Fruit fly (Drosophila melanogaster) whole organism, wandering third instar larva: ENCODE measurements around the gene CG14717.

Source experiments
- Abd-B ChIP-seq: fragments of >200 bp; optimal IDR thresholded peaks from 2 replicates; lab custom pipeline; 2017; ENCODE audit warnings: missing biosample characterization, missing genetic modification characterization
- CG32264 ChIP-seq: fragments of 200-800 bp; sonication (Bioruptor generic); optimal IDR thresholded peaks from 2 replicates; lab custom pipeline; 2016; ENCODE audit warnings: missing biosample characterization, missing genetic modification characterization
- CG9705 ChIP-seq: fragments of 200-800 bp; sonication (Bioruptor generic); optimal IDR thresholded peaks from 2 replicates; lab custom pipeline; 2018; ENCODE audit warnings: missing biosample characterization, mild to moderate bottlenecking, missing genetic modification characterization
- CrebA ChIP-seq: fragments of 200-800 bp; sonication (Bioruptor generic); optimal IDR thresholded peaks from 2 replicates; lab custom pipeline; 2016; ENCODE audit warnings: missing biosample characterization, mild to moderate bottlenecking, missing genetic modification characterization, borderline replicate concordance
- Dfd ChIP-seq: fragments of >200 bp; optimal IDR thresholded peaks from 2 replicates; lab custom pipeline; 2017; ENCODE audit warnings: missing biosample characterization, missing genetic modification characterization
- Dif ChIP-seq: fragments of 200-275, 200-300 bp; sonication (Bioruptor generic); optimal IDR thresholded peaks from 2 replicates; lab custom pipeline; 2018; ENCODE audit warnings: missing biosample characterization, missing genetic modification characterization; ENCODE audit not compliant: partially characterized antibody
- GATAd ChIP-seq: sonication (Bioruptor generic); optimal IDR thresholded peaks from 2 replicates; lab custom pipeline; 2016; ENCODE audit warnings: missing biosample characterization, missing genetic modification characterization
- HLH106 ChIP-seq: fragments of 200-800 bp; optimal IDR thresholded peaks from 3 replicates; lab custom pipeline; 2019; ENCODE audit warnings: missing biosample characterization, mild to moderate bottlenecking, missing genetic modification characterization, moderate library complexity
- Hnf4 ChIP-seq: fragments of 200-800 bp; sonication (Bioruptor generic); optimal IDR thresholded peaks from 2 replicates; lab custom pipeline; 2016; ENCODE audit warnings: missing biosample characterization, mild to moderate bottlenecking, missing genetic modification characterization
- Hr78 ChIP-seq: fragments of >200 bp; optimal IDR thresholded peaks from 2 replicates; lab custom pipeline; 2017; ENCODE audit warnings: missing biosample characterization, missing genetic modification characterization
- Hr83 ChIP-seq: fragments of 200-300 bp; sonication (Bioruptor generic); optimal IDR thresholded peaks from 2 replicates; lab custom pipeline; 2016; ENCODE audit warnings: missing biosample characterization, mild to moderate bottlenecking, missing genetic modification characterization, moderate library complexity; ENCODE audit not compliant: poor library complexity, severe bottlenecking
- Jra ChIP-seq: sonication (Bioruptor generic); optimal IDR thresholded peaks from 2 replicates; lab custom pipeline; 2016; ENCODE audit warnings: missing biosample characterization, missing genetic modification characterization
- Mio ChIP-seq: sonication (Bioruptor generic); optimal IDR thresholded peaks from 2 replicates; lab custom pipeline; 2016; ENCODE audit warnings: missing biosample characterization, missing genetic modification characterization
- Myc ChIP-seq: fragments of >200 bp; optimal IDR thresholded peaks from 2 replicates; lab custom pipeline; 2017
- N ChIP-seq: fragments of >200 bp; optimal IDR thresholded peaks from 2 replicates; lab custom pipeline; 2018; ENCODE audit warnings: missing biosample characterization, missing external identifiers, missing genetic modification characterization
- OdsH ChIP-seq: fragments of 200-800 bp; sonication (Bioruptor generic); optimal IDR thresholded peaks from 2 replicates; lab custom pipeline; 2016; ENCODE audit warnings: missing biosample characterization, mild to moderate bottlenecking, missing genetic modification characterization
- Rel ChIP-seq, 2 experiments: fragments of 200-800 bp; sonication (Bioruptor generic) in 1 of 2; optimal IDR thresholded peaks; 2 replicates in 1 of 2; 3 replicates in 1 of 2; lab custom pipeline; 2016 to 2019; ENCODE audit warnings: mild to moderate bottlenecking in 2 of 2, missing biosample characterization in 2 of 2, missing genetic modification characterization in 2 of 2, moderate library complexity in 1 of 2
- Sp1 ChIP-seq: fragments of 200-800 bp; sonication (Bioruptor generic); optimal IDR thresholded peaks from 3 replicates; lab custom pipeline; 2019; ENCODE audit warnings: missing biosample characterization, mild to moderate bottlenecking, missing genetic modification characterization, moderate library complexity
- Vsx2 ChIP-seq: fragments of 200-300, 225-300 bp; sonication (Bioruptor generic); optimal IDR thresholded peaks from 2 replicates; lab custom pipeline; 2018; ENCODE audit warnings: missing biosample characterization, missing genetic modification characterization; ENCODE audit not compliant: partially characterized antibody
- br ChIP-seq: fragments of 200-800 bp; sonication (Bioruptor generic); optimal IDR thresholded peaks from 2 replicates; lab custom pipeline; 2016; ENCODE audit warnings: missing biosample characterization, missing genetic modification characterization
- brk ChIP-seq: fragments of 200-800 bp; sonication (Bioruptor generic); optimal IDR thresholded peaks from 2 replicates; lab custom pipeline; 2016; ENCODE audit warnings: missing biosample characterization, mild to moderate bottlenecking, missing genetic modification characterization
- dl ChIP-seq, 2 experiments: fragments of 175-275, 200-275 bp in 1 of 2; fragments of 200-275 bp in 1 of 2; sonication (Bioruptor generic); optimal IDR thresholded peaks; lab custom pipeline; 2018; ENCODE audit warnings: mild to moderate bottlenecking in 2 of 2, missing biosample characterization in 2 of 2, missing genetic modification characterization in 2 of 2, moderate library complexity in 2 of 2; ENCODE audit not compliant: partially characterized antibody in 2 of 2, insufficient read depth in 1 of 2
- dmrt93B ChIP-seq: fragments of 200-800 bp; sonication (Bioruptor generic); optimal IDR thresholded peaks from 2 replicates; lab custom pipeline; 2018; ENCODE audit warnings: missing biosample characterization, mild to moderate bottlenecking, missing genetic modification characterization
- dsf ChIP-seq: sonication (Bioruptor generic); optimal IDR thresholded peaks from 2 replicates; lab custom pipeline; 2016; ENCODE audit warnings: missing biosample characterization, missing genetic modification characterization, borderline replicate concordance
- ey ChIP-seq: fragments of 200-800 bp; sonication (Bioruptor generic); optimal IDR thresholded peaks from 2 replicates; lab custom pipeline; 2016; ENCODE audit warnings: missing biosample characterization, missing genetic modification characterization
- foxo ChIP-seq, 2 experiments: fragments of 200-800 bp; sonication (Bioruptor generic); optimal IDR thresholded peaks; 2 replicates in 1 of 2; 3 replicates in 1 of 2; lab custom pipeline; 2016 to 2017; ENCODE audit warnings: missing biosample characterization in 2 of 2, missing genetic modification characterization in 2 of 2
- fru ChIP-seq: fragments of 200-800 bp; sonication (Bioruptor generic); optimal IDR thresholded peaks from 3 replicates; lab custom pipeline; 2016; ENCODE audit warnings: missing biosample characterization, mild to moderate bottlenecking, missing genetic modification characterization
- h ChIP-seq: fragments of 200-800 bp; sonication (Bioruptor generic); optimal IDR thresholded peaks from 3 replicates; lab custom pipeline; 2016; ENCODE audit warnings: missing biosample characterization, mild to moderate bottlenecking, missing genetic modification characterization
- jim ChIP-seq: fragments of 175-275, 200-325 bp; sonication (Bioruptor generic); optimal IDR thresholded peaks from 2 replicates; lab custom pipeline; 2016; ENCODE audit warnings: missing biosample characterization, mild to moderate bottlenecking, missing genetic modification characterization
- lola ChIP-seq: fragments of >200 bp; optimal IDR thresholded peaks from 2 replicates; lab custom pipeline; 2017; ENCODE audit warnings: missing biosample characterization, missing genetic modification characterization
- pan ChIP-seq: fragments of >200 bp; optimal IDR thresholded peaks from 2 replicates; lab custom pipeline; 2017
- psq ChIP-seq: fragments of 200-800 bp; sonication (Bioruptor generic); optimal IDR thresholded peaks from 3 replicates; lab custom pipeline; 2017; ENCODE audit warnings: missing biosample characterization, mild to moderate bottlenecking, missing genetic modification characterization, moderate library complexity
- rgr ChIP-seq: fragments of 200-800 bp; sonication (Bioruptor generic); optimal IDR thresholded peaks from 3 replicates; lab custom pipeline; 2016; ENCODE audit warnings: missing biosample characterization, mild to moderate bottlenecking, missing genetic modification characterization
- sage ChIP-seq: fragments of 200-800 bp; sonication (Bioruptor generic); optimal IDR thresholded peaks from 2 replicates; lab custom pipeline; 2016; ENCODE audit warnings: missing biosample characterization, mild to moderate bottlenecking, missing genetic modification characterization
- sv ChIP-seq: fragments of 200-800 bp; sonication (Bioruptor generic); optimal IDR thresholded peaks from 3 replicates; lab custom pipeline; 2016; ENCODE audit warnings: missing biosample characterization, missing genetic modification characterization
- tai ChIP-seq: sonication (Bioruptor generic); optimal IDR thresholded peaks from 2 replicates; lab custom pipeline; 2016; ENCODE audit warnings: missing biosample characterization, missing genetic modification characterization
- usp ChIP-seq: fragments of >200 bp; optimal IDR thresholded peaks from 2 replicates; lab custom pipeline; 2017; ENCODE audit warnings: missing biosample characterization, missing genetic modification characterization
- woc ChIP-seq: sonication (Bioruptor generic); optimal IDR thresholded peaks from 2 replicates; lab custom pipeline; 2016; ENCODE audit warnings: missing biosample characterization, mild to moderate bottlenecking, missing genetic modification characterization

Gene CG14717

DNA sequence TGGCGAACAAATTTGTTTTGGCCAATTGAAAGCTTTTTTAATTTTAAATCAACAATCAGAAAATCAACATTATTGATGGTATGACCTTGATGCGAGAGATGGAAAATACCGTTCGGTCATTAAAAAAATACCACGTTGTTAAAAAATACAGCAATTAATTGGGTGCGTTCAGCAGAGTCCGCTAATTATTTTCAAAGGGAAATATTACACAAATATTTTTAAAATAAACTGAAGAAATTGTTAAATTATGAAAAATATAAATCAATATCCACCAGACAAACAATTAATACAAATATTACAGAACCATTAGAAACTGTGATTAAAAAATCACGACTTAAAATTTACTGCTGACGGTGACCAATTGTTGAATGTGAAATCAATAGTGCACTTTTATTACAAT, 18.3 kb upstream of the CG14717 start, which contains the start of gene CG18476:
Gene CG18476, minus strand, starts transcription at position 101 of the 400 bp plus-strand sequence.
- TF ChIP-seq fru (peak; percentile 55), CG9705 (GFP tag; lab: Kevin White, UChicago) (peak; percentile 67), sage (GFP tag; lab: Kevin White, UChicago) (no peak), Abd-B (GFP tag; lab: Kevin White, UChicago) (no peak), N (GFP tag; lab: Kevin White, UChicago) (no peak), Mio (GFP tag; lab: Kevin White, UChicago) (peak; percentile 36), brk (GFP tag; lab: Kevin White, UChicago) (no peak), usp (no peak), sv (GFP tag; lab: Kevin White, UChicago) (peak; percentile 81), br (GFP tag; lab: Kevin White, UChicago) (peak; percentile 75), CrebA (GFP tag; lab: Kevin White, UChicago) (no peak), Jra (GFP tag; lab: Kevin White, UChicago) (peak; percentile 77), tai (no peak), Dif (GFP tag; lab: Kevin White, UChicago) (no peak), lola (GFP tag; lab: Kevin White, UChicago) (no peak), dmrt93B (GFP tag; lab: Kevin White, UChicago) (peak; percentile 86), foxo (GFP tag; optimal IDR thresholded peaks at IDR 0.05; lab: Kevin White, UChicago) (peak; percentile 21 to 86), Dfd (GFP tag; lab: Kevin White, UChicago) (no peak), OdsH (GFP tag; lab: Kevin White, UChicago) (peak; percentile 81), jim (GFP tag; lab: Kevin White, UChicago) (no peak), pan (lab: Kevin White, UChicago) (no peak), h (GFP tag; lab: Kevin White, UChicago) (peak; percentile 89), Rel (GFP tag; optimal IDR thresholded peaks at IDR 0.05; lab: Kevin White, UChicago) (no peak), Rel (tag; optimal IDR thresholded peaks at IDR 0.05; lab: Kevin White, UChicago) (peak; percentile 77), Sp1 (GFP tag; lab: Kevin White, UChicago) (peak; percentile 92), Hnf4 (GFP tag; lab: Kevin White, UChicago) (peak; percentile 88), dsf (GFP tag; lab: Kevin White, UChicago) (peak; percentile 71), ey (GFP tag; lab: Kevin White, UChicago) (peak; percentile 80), HLH106 (tag; lab: Kevin White, UChicago) (peak; percentile 97), GATAd (GFP tag; lab: Kevin White, UChicago) (peak; percentile 33), Myc (no peak), CG32264 (GFP tag; lab: Kevin White, UChicago) (no peak), dl (GFP tag; optimal IDR thresholded peaks at IDR 0.05; lab: Kevin White, UChicago; ENCODE audit: insufficient read depth in 1 of 2, partially characterized antibody in 2 of 2) (no peak), psq (GFP tag; lab: Kevin White, UChicago) (peak; percentile 73), woc (GFP tag; lab: Kevin White, UChicago) (peak; percentile 74), Vsx2 (no peak), Hr78 (no peak), Hr83 (GFP tag; lab: Kevin White, UChicago) (no peak), rgr (GFP tag; lab: Kevin White, UChicago) (peak; percentile 92)

DNA sequence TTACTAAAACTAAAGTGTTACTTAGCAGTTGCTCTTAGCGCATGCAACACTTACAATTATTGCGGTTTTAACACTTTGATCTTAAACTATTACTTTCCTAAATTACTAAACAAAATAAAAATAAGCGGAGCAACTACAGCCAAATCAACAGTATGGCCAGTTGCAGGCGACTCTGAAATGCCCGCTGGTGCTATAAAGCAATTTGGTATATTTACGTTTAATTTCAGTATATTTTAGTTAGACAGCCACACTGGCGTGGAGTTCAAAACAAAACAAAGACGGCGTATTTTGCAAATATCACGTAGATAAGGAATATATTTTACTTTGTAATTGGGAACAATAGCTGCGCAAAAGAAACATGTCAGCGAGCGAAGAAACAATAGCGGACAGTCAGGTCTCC, 16.8 kb upstream of the CG14717 start, which contains the start of the genes Taf12 and Ho:
Gene Taf12, minus strand, starts transcription at position 178 of the 400 bp plus-strand sequence.
Gene Ho, plus strand, starts transcription at position 231 of the 400 bp plus-strand sequence.
- peak; percentile 40 for TF ChIP-seq Sp1 (GFP tag; lab: Kevin White, UChicago)
- TF ChIP-seq foxo (GFP tag; optimal IDR thresholded peaks at IDR 0.05; lab: Kevin White, UChicago) = no peak
- no peak for TF ChIP-seq sv (GFP tag; lab: Kevin White, UChicago)
- no peak for TF ChIP-seq Mio (GFP tag; lab: Kevin White, UChicago)
- TF ChIP-seq Myc = no peak
- no peak for TF ChIP-seq dsf (GFP tag; lab: Kevin White, UChicago)
- no peak for TF ChIP-seq br (GFP tag; lab: Kevin White, UChicago)
- no peak for TF ChIP-seq sage (GFP tag; lab: Kevin White, UChicago)
- TF ChIP-seq Hnf4 (GFP tag; lab: Kevin White, UChicago) = peak; percentile 44
- peak; percentile 24 for TF ChIP-seq OdsH (GFP tag; lab: Kevin White, UChicago)
- TF ChIP-seq Abd-B (GFP tag; lab: Kevin White, UChicago) = no peak
- no peak for TF ChIP-seq pan (lab: Kevin White, UChicago)
- no peak for TF ChIP-seq Vsx2
- no peak for TF ChIP-seq Dif (GFP tag; lab: Kevin White, UChicago)
- no peak for TF ChIP-seq woc (GFP tag; lab: Kevin White, UChicago)
- TF ChIP-seq fru = no peak
- TF ChIP-seq rgr (GFP tag; lab: Kevin White, UChicago) = peak; percentile 29
- TF ChIP-seq usp = no peak
- TF ChIP-seq jim (GFP tag; lab: Kevin White, UChicago) = no peak
- TF ChIP-seq N (GFP tag; lab: Kevin White, UChicago) = no peak
- TF ChIP-seq Jra (GFP tag; lab: Kevin White, UChicago) = peak; percentile 46
- TF ChIP-seq Rel (GFP tag; optimal IDR thresholded peaks at IDR 0.05; lab: Kevin White, UChicago) = no peak
- TF ChIP-seq Rel (tag; optimal IDR thresholded peaks at IDR 0.05; lab: Kevin White, UChicago) = peak; percentile 64
- no peak for TF ChIP-seq CG32264 (GFP tag; lab: Kevin White, UChicago)
- TF ChIP-seq tai = no peak
- TF ChIP-seq GATAd (GFP tag; lab: Kevin White, UChicago) = no peak
- TF ChIP-seq dmrt93B (GFP tag; lab: Kevin White, UChicago) = no peak
- no peak for TF ChIP-seq Hr78
- no peak for TF ChIP-seq lola (GFP tag; lab: Kevin White, UChicago)
- peak; percentile 0 for TF ChIP-seq ey (GFP tag; lab: Kevin White, UChicago)
- TF ChIP-seq Dfd (GFP tag; lab: Kevin White, UChicago) = no peak
- peak; percentile 36 for TF ChIP-seq h (GFP tag; lab: Kevin White, UChicago)
- no peak for TF ChIP-seq CrebA (GFP tag; lab: Kevin White, UChicago)
- no peak for TF ChIP-seq brk (GFP tag; lab: Kevin White, UChicago)
- TF ChIP-seq CG9705 (GFP tag; lab: Kevin White, UChicago) = no peak
- TF ChIP-seq dl (GFP tag; optimal IDR thresholded peaks at IDR 0.05; lab: Kevin White, UChicago; ENCODE audit: insufficient read depth in 1 of 2, partially characterized antibody in 2 of 2) = no peak
- peak; percentile 23 for TF ChIP-seq psq (GFP tag; lab: Kevin White, UChicago)
- TF ChIP-seq HLH106 (tag; lab: Kevin White, UChicago) = no peak
- peak; percentile 28 for TF ChIP-seq Hr83 (GFP tag; lab: Kevin White, UChicago)
